Fruit fly (Drosophila melanogaster) whole organism, embryonic: Measurements from ENCODE around the gene CG6927.
A peak's percentile ranks its signal among the peaks of the same experiment; 100 is the strongest.

Source experiments
- Ada2b ChIP-seq: fragments of 200-800 bp; sonication (Bioruptor generic); IDR thresholded peaks from 2 replicates; pipeline ENCODE4 v1.3.6; 2022; ENCODE audit warnings: missing biosample characterization, missing genetic modification characterization
- Atf6 ChIP-seq: fragments of 200-800 bp; sonication (Bioruptor generic); IDR thresholded peaks from 2 replicates; pipeline ENCODE4 v1.3.6; 2022; ENCODE audit warnings: missing biosample characterization, missing genetic modification characterization
- Bdp1 ChIP-seq: fragments of 200-800 bp; sonication (Bioruptor generic); optimal IDR thresholded peaks from 3 replicates; lab custom pipeline; 2016; ENCODE audit warnings: missing biosample characterization, missing genetic modification characterization
- Blimp-1 ChIP-seq: fragments of 200-800 bp; sonication (Bioruptor generic); optimal IDR thresholded peaks from 3 replicates; lab custom pipeline; 2018; ENCODE audit warnings: missing biosample characterization, missing genetic modification characterization, mild to moderate bottlenecking, moderate library complexity, missing genetic modification reagents
- BtbVII ChIP-seq: fragments of 200-800 bp; sonication (Bioruptor generic); optimal IDR thresholded peaks from 3 replicates; lab custom pipeline; 2017; ENCODE audit warnings: missing biosample characterization, mild to moderate bottlenecking, missing genetic modification characterization
- Bteb2 ChIP-seq: fragments of 200-800 bp; sonication (Bioruptor generic); optimal IDR thresholded peaks from 2 replicates; lab custom pipeline; 2016; ENCODE audit warnings: missing biosample characterization, missing genetic modification characterization
- CG10366 ChIP-seq: fragments of 200-800 bp; sonication (Bioruptor generic); IDR thresholded peaks from 2 replicates; pipeline ENCODE4 v1.3.6; 2022; ENCODE audit warnings: missing biosample characterization, missing genetic modification characterization
- CG11085 ChIP-seq: fragments of 200-800 bp; sonication (Bioruptor generic); IDR thresholded peaks from 2 replicates; pipeline ENCODE4 v1.3.6; 2022; ENCODE audit warnings: missing biosample characterization, missing genetic modification characterization
- CG11398 ChIP-seq: fragments of 200-800 bp; sonication (Bioruptor generic); optimal IDR thresholded peaks from 2 replicates; lab custom pipeline; 2016; ENCODE audit warnings: missing biosample characterization, missing genetic modification characterization
- CG12942 ChIP-seq: fragments of 200-800 bp; sonication (Bioruptor generic); optimal IDR thresholded peaks from 3 replicates; lab custom pipeline; 2016; ENCODE audit warnings: missing biosample characterization, missing genetic modification characterization
- CG2875 ChIP-seq: fragments of 200-800 bp; sonication (Bioruptor generic); optimal IDR thresholded peaks from 2 replicates; lab custom pipeline; 2017; ENCODE audit warnings: missing biosample characterization, mild to moderate bottlenecking, missing genetic modification characterization, missing genetic modification reagents
- CG3726 ChIP-seq: fragments of 200-800 bp; sonication (Bioruptor generic); IDR thresholded peaks from 3 replicates; pipeline ENCODE4, ENCODE4 v1.3.6; 2022; ENCODE audit warnings: missing biosample characterization, missing genetic modification characterization
- CG4424 ChIP-seq: fragments of 200-800 bp; sonication (Bioruptor generic); optimal IDR thresholded peaks from 3 replicates; lab custom pipeline; 2016; ENCODE audit warnings: missing biosample characterization, missing genetic modification characterization
- CG6254 ChIP-seq: fragments of 200-800 bp; sonication (Bioruptor generic); optimal IDR thresholded peaks from 3 replicates; lab custom pipeline; 2017; ENCODE audit warnings: mild to moderate bottlenecking, missing biosample characterization, missing genetic modification reagents, missing genetic modification characterization
- CG6683 ChIP-seq: fragments of 200-800 bp; sonication (Bioruptor generic); optimal IDR thresholded peaks from 2 replicates; lab custom pipeline; 2017; ENCODE audit warnings: missing biosample characterization, mild to moderate bottlenecking, missing genetic modification characterization, missing genetic modification reagents
- CG7271 ChIP-seq: fragments of 200-800 bp; sonication (Bioruptor generic); optimal IDR thresholded peaks from 2 replicates; lab custom pipeline; 2018; ENCODE audit warnings: missing biosample characterization, mild to moderate bottlenecking, missing genetic modification characterization, moderate library complexity
- Dek ChIP-seq: fragments of 200-800 bp; sonication (Bioruptor generic); optimal IDR thresholded peaks from 3 replicates; lab custom pipeline; 2019; ENCODE audit warnings: missing biosample characterization, mild to moderate bottlenecking, missing genetic modification characterization, moderate library complexity
- HLH3B ChIP-seq: fragments of 200-800 bp; sonication (Bioruptor generic); IDR thresholded peaks from 2 replicates; pipeline ENCODE4 v1.3.6; 2022; ENCODE audit warnings: missing biosample characterization, missing genetic modification characterization
- Hey ChIP-seq: fragments of 200-800 bp; sonication (Bioruptor generic); optimal IDR thresholded peaks from 3 replicates; lab custom pipeline; 2018; ENCODE audit warnings: missing biosample characterization, mild to moderate bottlenecking, missing genetic modification characterization
- Hr39 ChIP-seq: fragments of >200 bp; optimal IDR thresholded peaks from 2 replicates; lab custom pipeline; 2017
- Hr78 ChIP-seq, 2 experiments: fragments of 200-800 bp in 1 of 2; fragments of >200 bp in 1 of 2; sonication (Bioruptor generic) in 1 of 2; optimal IDR thresholded peaks; 2 replicates each; lab custom pipeline; 2017 to 2019; ENCODE audit warnings: missing biosample characterization in 2 of 2, missing genetic modification characterization in 2 of 2, mild to moderate bottlenecking in 1 of 2, moderate library complexity in 1 of 2
- MESR4 ChIP-seq: fragments of 200-800 bp; sonication (Bioruptor generic); optimal IDR thresholded peaks from 2 replicates; lab custom pipeline; 2018; ENCODE audit warnings: missing biosample characterization, mild to moderate bottlenecking, missing genetic modification characterization, moderate library complexity
- Usf ChIP-seq: fragments of 200-800 bp; sonication (Bioruptor generic); optimal IDR thresholded peaks from 2 replicates; lab custom pipeline; 2017; ENCODE audit warnings: missing genotype, missing biosample characterization, missing genetic modification characterization
- Xbp1 ChIP-seq: fragments of 200-800 bp; sonication (Bioruptor generic); optimal IDR thresholded peaks from 3 replicates; lab custom pipeline; 2016; ENCODE audit warnings: missing biosample characterization, mild to moderate bottlenecking, missing genetic modification characterization
- ab ChIP-seq: fragments of 200-800 bp; sonication (Bioruptor generic); optimal IDR thresholded peaks from 2 replicates; lab custom pipeline; 2016; ENCODE audit warnings: missing biosample characterization, missing genetic modification characterization
- ash1 ChIP-seq: fragments of 200-800 bp; sonication (Bioruptor generic); optimal IDR thresholded peaks from 2 replicates; lab custom pipeline; 2018; ENCODE audit warnings: missing biosample characterization, mild to moderate bottlenecking, missing genetic modification characterization
- ato ChIP-seq: fragments of 200-800 bp; sonication (Bioruptor generic); IDR thresholded peaks from 2 replicates; pipeline ENCODE4 v1.3.6; 2022; ENCODE audit warnings: missing biosample characterization, missing genetic modification characterization; ENCODE audit not compliant: partially characterized antibody
- btn ChIP-seq: fragments of 200-800 bp; sonication (Bioruptor generic); optimal IDR thresholded peaks from 2 replicates; lab custom pipeline; 2016; ENCODE audit warnings: missing biosample characterization, missing genetic modification characterization
- cas ChIP-seq: fragments of 200-800 bp; sonication (Bioruptor generic); IDR thresholded peaks from 2 replicates; pipeline ENCODE4 v1.3.6; 2022; ENCODE audit warnings: missing biosample characterization, missing genetic modification characterization
- chif ChIP-seq, 2 experiments: fragments of 200-800 bp; sonication (Bioruptor generic); optimal IDR thresholded peaks; 3 replicates each; lab custom pipeline; 2016; ENCODE audit warnings: missing biosample characterization in 2 of 2, missing genetic modification characterization in 2 of 2
- chm ChIP-seq: fragments of 200-800 bp; sonication (Bioruptor generic); IDR thresholded peaks from 2 replicates; pipeline ENCODE4 v1.3.6; 2022; ENCODE audit warnings: missing biosample characterization, missing genetic modification characterization
- cwo ChIP-seq: fragments of 200-800 bp; sonication (Bioruptor generic); optimal IDR thresholded peaks from 3 replicates; lab custom pipeline; 2017; ENCODE audit warnings: missing biosample characterization, missing genetic modification characterization, mild to moderate bottlenecking, moderate library complexity, missing genetic modification reagents
- danr ChIP-seq: fragments of 200-800 bp; sonication (Bioruptor generic); IDR thresholded peaks from 2 replicates; pipeline ENCODE4 v1.3.6; 2022; ENCODE audit warnings: missing biosample characterization, missing genetic modification characterization
- fd3F ChIP-seq: fragments of 200-800 bp; sonication (Bioruptor generic); optimal IDR thresholded peaks from 2 replicates; lab custom pipeline; 2018; ENCODE audit warnings: missing biosample characterization, mild to moderate bottlenecking, missing genetic modification characterization, moderate library complexity
- gcm2 ChIP-seq: fragments of 200-800 bp; sonication (Bioruptor generic); optimal IDR thresholded peaks from 2 replicates; lab custom pipeline; 2016; ENCODE audit warnings: missing biosample characterization, missing genetic modification characterization
- gro ChIP-seq: fragments of 200-800 bp; sonication (Bioruptor generic); optimal IDR thresholded peaks from 2 replicates; lab custom pipeline; 2016; ENCODE audit warnings: missing biosample characterization, missing genetic modification characterization
- her ChIP-seq: fragments of 200-800 bp; sonication (Bioruptor generic); optimal IDR thresholded peaks from 2 replicates; lab custom pipeline; 2016; ENCODE audit warnings: missing biosample characterization, missing genetic modification characterization
- lab ChIP-seq: fragments of 200-800 bp; sonication (Bioruptor generic); optimal IDR thresholded peaks from 3 replicates; lab custom pipeline; 2017; ENCODE audit warnings: missing biosample characterization, missing genetic modification characterization, mild to moderate bottlenecking, moderate library complexity, missing genetic modification reagents
- nom ChIP-seq: fragments of 200-800 bp; sonication (Bioruptor generic); optimal IDR thresholded peaks from 2 replicates; lab custom pipeline; 2017; ENCODE audit warnings: missing biosample characterization, missing genetic modification characterization, mild to moderate bottlenecking, moderate library complexity, missing genetic modification reagents
- onecut ChIP-seq: fragments of 200-800 bp; sonication (Bioruptor generic); IDR thresholded peaks from 2 replicates; pipeline ENCODE4 v1.3.6; 2022; ENCODE audit warnings: missing biosample characterization, missing genetic modification characterization
- org-1 ChIP-seq: fragments of 200-800 bp; sonication (Bioruptor generic); optimal IDR thresholded peaks from 2 replicates; lab custom pipeline; 2017; ENCODE audit warnings: missing biosample characterization, missing genetic modification characterization
- pnt ChIP-seq: fragments of 200-800 bp; sonication (Bioruptor generic); optimal IDR thresholded peaks from 3 replicates; lab custom pipeline; 2016; ENCODE audit warnings: missing biosample characterization, missing genetic modification characterization
- pzg ChIP-seq: fragments of 200-800 bp; sonication (Bioruptor generic); optimal IDR thresholded peaks from 3 replicates; lab custom pipeline; 2018; ENCODE audit warnings: missing biosample characterization, mild to moderate bottlenecking, missing genetic modification characterization, moderate library complexity
- run ChIP-seq: fragments of 200-800 bp; sonication (Bioruptor generic); optimal IDR thresholded peaks from 3 replicates; lab custom pipeline; 2018; ENCODE audit warnings: missing biosample characterization, mild to moderate bottlenecking, missing genetic modification characterization
- sc ChIP-seq, 3 experiments: fragments of >200 bp in 2 of 3; fragments of 200-800 bp in 1 of 3; sonication (Bioruptor generic) in 1 of 3; optimal IDR thresholded peaks; 2 replicates in 2 of 3; 3 replicates in 1 of 3; lab custom pipeline; 2017; ENCODE audit warnings: mild to moderate bottlenecking in 1 of 3, missing biosample characterization in 1 of 3, missing genetic modification characterization in 1 of 3, missing genetic modification reagents in 1 of 3
- sens-2 ChIP-seq: fragments of 200-800 bp; sonication (Bioruptor generic); IDR thresholded peaks from 2 replicates; pipeline ENCODE4 v1.3.6; 2022; ENCODE audit warnings: missing biosample characterization, missing genetic modification characterization
- sr ChIP-seq: fragments of 200-800 bp; sonication (Bioruptor generic); IDR thresholded peaks from 3 replicates; pipeline ENCODE4 v1.3.6; 2022; ENCODE audit warnings: missing biosample characterization, missing genetic modification characterization
- tgo ChIP-seq: fragments of 200-800 bp; sonication (Bioruptor generic); IDR thresholded peaks from 3 replicates; pipeline ENCODE4 v1.3.6; 2022; ENCODE audit warnings: missing biosample characterization, missing genetic modification characterization
- toy ChIP-seq: fragments of 200-800 bp; sonication (Bioruptor generic); IDR thresholded peaks from 2 replicates; pipeline ENCODE4 v1.3.6; 2022; ENCODE audit warnings: missing biosample characterization, missing genetic modification characterization

CG6927 gene

DNA sequence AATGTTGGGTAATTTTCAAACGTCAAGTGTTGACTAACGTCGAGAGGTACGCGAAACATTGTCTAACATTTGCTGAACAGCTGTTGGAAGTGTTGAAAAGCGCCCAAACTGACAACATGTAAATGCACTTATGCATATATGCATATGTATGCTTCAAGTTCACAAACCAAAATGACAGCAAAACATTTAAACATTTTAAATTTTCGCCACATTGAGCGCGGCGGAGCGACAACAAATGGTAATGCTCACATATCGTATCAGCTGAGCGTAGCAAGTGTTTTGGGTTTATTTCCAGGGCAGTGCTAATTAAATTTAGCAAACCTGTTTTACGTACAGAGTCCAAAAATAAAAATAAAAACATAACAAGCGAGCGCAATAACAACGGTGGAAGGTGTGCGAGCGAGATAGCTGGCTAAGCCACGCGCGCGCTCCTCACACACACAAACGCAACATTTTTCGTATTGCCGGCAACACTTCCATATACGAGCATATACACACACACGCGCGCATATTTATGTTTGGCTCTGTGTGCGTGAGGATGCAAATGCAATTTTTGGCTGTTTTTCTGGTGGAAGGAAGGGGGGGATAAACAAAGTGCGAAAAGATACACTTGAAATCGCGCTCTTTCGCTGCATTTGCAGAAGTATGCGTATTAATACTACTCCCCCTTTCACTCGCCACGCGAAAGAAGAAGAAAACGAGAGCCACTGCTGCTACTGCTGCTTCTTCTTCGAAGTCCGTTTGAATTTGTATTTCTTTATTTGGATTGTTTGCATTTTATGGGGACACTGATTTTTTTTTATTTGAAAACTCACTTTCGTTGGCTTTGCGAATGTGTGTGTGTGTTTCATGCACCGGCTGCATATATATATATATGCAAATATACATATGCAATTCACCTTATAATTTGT is 23.7 kb downstream of the CG6927 start (continued):
- peak; percentile 26 for TF ChIP-seq BtbVII (GFP tag; lab: Kevin White, UChicago)
- peak; percentile 30 for TF ChIP-seq Bteb2 (GFP tag; lab: Kevin White, UChicago)
- TF ChIP-seq chif (GFP tag; optimal IDR thresholded peaks at IDR 0.05; lab: Kevin White, UChicago), result peak; percentile 12 to 61
- peak; percentile 63 for TF ChIP-seq lab (GFP tag; lab: Kevin White, UChicago)
- TF ChIP-seq sr (GFP tag; lab: Robert Waterston, UW), result no peak
- TF ChIP-seq danr (GFP tag; lab: Robert Waterston, UW), result no peak
- peak; percentile 12 for TF ChIP-seq Bdp1 (GFP tag; lab: Kevin White, UChicago)
- TF ChIP-seq onecut, result peak; percentile 11; the same call in 1 of the 2 replicates
- no peak for TF ChIP-seq CG3726
- TF ChIP-seq CG2875, result no peak
- TF ChIP-seq her (GFP tag; lab: Kevin White, UChicago), result peak; percentile 49
- no peak for TF ChIP-seq Usf (GFP tag; lab: Kevin White, UChicago)
- TF ChIP-seq Hr39 (lab: Kevin White, UChicago), result no peak
- TF ChIP-seq Xbp1 (GFP tag; lab: Kevin White, UChicago), result peak; percentile 56
- TF ChIP-seq CG6683 (GFP tag; lab: Kevin White, UChicago), result peak; percentile 8
- TF ChIP-seq CG10366 (GFP tag; lab: Robert Waterston, UW), result no peak
- peak; percentile 59 for TF ChIP-seq CG12942
- peak; percentile 22 for TF ChIP-seq MESR4 (GFP tag; lab: Kevin White, UChicago)
- TF ChIP-seq nom (GFP tag; lab: Kevin White, UChicago), result peak; percentile 26
- no peak for TF ChIP-seq gcm2 (GFP tag; lab: Kevin White, UChicago)
- no peak for TF ChIP-seq sens-2 (GFP tag; lab: Robert Waterston, UW)
- no peak for TF ChIP-seq ab (GFP tag; lab: Kevin White, UChicago)
- TF ChIP-seq Hr78 (GFP tag; optimal IDR thresholded peaks at IDR 0.05; lab: Kevin White, UChicago), result no peak
- TF ChIP-seq HLH3B, result no peak
- TF ChIP-seq cas, result no peak
- no peak for TF ChIP-seq chm
- no peak for TF ChIP-seq tgo (GFP tag; lab: Robert Waterston, UW)
- no peak for TF ChIP-seq ato (GFP tag; lab: Robert Waterston, UW)
- peak; percentile 35 for TF ChIP-seq CG4424 (GFP tag; lab: Kevin White, UChicago)
- peak; percentile 29 for TF ChIP-seq Dek
- TF ChIP-seq pzg, result peak; percentile 41
- TF ChIP-seq CG11085 (GFP tag; lab: Robert Waterston, UW), result no peak
- no peak for TF ChIP-seq cwo (GFP tag; lab: Kevin White, UChicago)
- no peak for TF ChIP-seq fd3F (GFP tag; lab: Kevin White, UChicago)
- no peak for TF ChIP-seq ash1 (GFP tag; lab: Kevin White, UChicago)
- no peak for TF ChIP-seq Ada2b (GFP tag; lab: Robert Waterston, UW)
- peak; percentile 1 for TF ChIP-seq gro (GFP tag; lab: Kevin White, UChicago)
- peak; percentile 11 for TF ChIP-seq Blimp-1 (GFP tag; lab: Kevin White, UChicago)
- no peak for TF ChIP-seq pnt (GFP tag; lab: Kevin White, UChicago)
- TF ChIP-seq CG11398 (GFP tag; lab: Kevin White, UChicago), result peak; percentile 46
- no peak for TF ChIP-seq CG7271
- no peak for TF ChIP-seq Hey (tag; lab: Kevin White, UChicago)
- TF ChIP-seq Atf6, result no peak
- peak; percentile 8 for TF ChIP-seq CG6254 (GFP tag; lab: Kevin White, UChicago)
- TF ChIP-seq toy, result no peak
- TF ChIP-seq btn (GFP tag; lab: Kevin White, UChicago), result peak; percentile 1
- no peak for TF ChIP-seq sc (optimal IDR thresholded peaks at IDR 0.05; lab: Kevin White, UChicago)
- no peak for TF ChIP-seq sc (GFP tag; optimal IDR thresholded peaks at IDR 0.05; lab: Kevin White, UChicago)
- no peak for TF ChIP-seq run (tag; lab: Kevin White, UChicago)
- peak; percentile 76 for TF ChIP-seq org-1 (GFP tag; lab: Kevin White, UChicago)
